Worm (Caenorhabditis elegans) whole organism, L4 larva: ENCODE data around the gene F22F7.4.
"Not testable (repeated sequence)": the region's sequence is repeated elsewhere in the genome, so short reads cannot be mapped to it uniquely, and the experiment has no call there.

ENCODE experiments used
- T20F7.1 ChIP-seq: fragments of 200-800 bp; sonication (Bioruptor generic); optimal IDR thresholded peaks from 2 replicates; lab custom pipeline; 2018; ENCODE audit warnings: mild to moderate bottlenecking, missing genetic modification characterization, missing compliant biosample characterization
- ZK546.5 ChIP-seq, 2 experiments: sonication (generic microtip); optimal IDR thresholded peaks; 2 replicates each; lab custom pipeline; 2017; ENCODE audit warnings: missing biosample characterization in 2 of 2, missing genetic modification characterization in 2 of 2
- ceh-28 ChIP-seq: fragments of 150-350 bp; optimal IDR thresholded peaks from 2 replicates; lab custom pipeline; 2014; ENCODE audit warnings: missing biosample characterization, missing genetic modification reagents, missing genetic modification characterization
- ceh-82 ChIP-seq: sonication (generic microtip); optimal IDR thresholded peaks from 2 replicates; lab custom pipeline; 2017; ENCODE audit warnings: missing biosample characterization, missing genetic modification characterization
- ces-1 ChIP-seq: fragments of 150-350 bp; sonication (generic microtip); optimal IDR thresholded peaks from 4 replicates; lab custom pipeline; 2014; ENCODE audit warnings: missing biosample characterization, missing genetic modification reagents, missing genetic modification characterization
- fos-1 ChIP-seq: fragments of 150-350 bp; optimal IDR thresholded peaks from 2 replicates; lab custom pipeline; 2014; ENCODE audit warnings: missing biosample characterization, missing genetic modification characterization
- lin-15B ChIP-seq: fragments of 150-350 bp; sonication (generic microtip); optimal IDR thresholded peaks from 3 replicates; lab custom pipeline; 2014; ENCODE audit warnings: missing biosample characterization, missing genetic modification characterization
- lin-39 ChIP-seq: fragments of 150-350 bp; optimal IDR thresholded peaks from 2 replicates; lab custom pipeline; 2014; ENCODE audit warnings: missing biosample characterization, missing genetic modification reagents, missing genetic modification characterization
- nhr-11 ChIP-seq: fragments of 150-350 bp; optimal IDR thresholded peaks from 2 replicates; lab custom pipeline; 2014; ENCODE audit warnings: missing biosample characterization, missing genetic modification characterization
- nhr-76 ChIP-seq: fragments of 150-350 bp; optimal IDR thresholded peaks from 2 replicates; lab custom pipeline; 2014; ENCODE audit warnings: missing biosample characterization, missing genetic modification characterization
- rbr-2 ChIP-seq: sonication (generic microtip); optimal IDR thresholded peaks from 2 replicates; lab custom pipeline; 2016; ENCODE audit warnings: missing genotype, missing genetic modification characterization, missing compliant biosample characterization
- snpc-4 ChIP-seq: fragments of 150-350 bp; optimal IDR thresholded peaks from 2 replicates; lab custom pipeline; 2014; ENCODE audit warnings: missing biosample characterization, missing genetic modification characterization

DNA sequence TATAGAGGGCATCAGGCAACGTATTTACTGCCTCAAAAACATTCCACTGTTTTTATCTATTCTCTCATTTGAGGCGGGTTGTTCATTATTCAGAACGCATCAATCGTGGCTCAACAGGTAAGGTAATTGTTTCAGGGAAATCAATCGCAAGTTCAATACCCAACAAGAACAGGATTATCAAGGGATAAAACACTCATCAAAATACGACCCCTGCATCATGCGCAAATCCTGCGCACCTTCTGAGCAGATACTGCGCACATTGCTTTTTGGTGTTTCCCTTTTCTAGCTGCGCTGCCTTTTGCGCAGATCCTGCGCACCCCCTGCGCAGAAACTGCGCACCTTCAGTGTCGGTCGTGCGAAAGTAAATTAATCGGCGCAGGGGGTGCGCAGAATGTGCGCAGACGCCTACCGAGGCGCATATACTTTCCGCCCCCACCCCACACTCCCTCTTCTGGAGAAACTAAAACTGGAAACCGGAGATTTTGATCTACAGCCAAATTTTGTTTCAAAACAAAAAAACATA, 20.1 kb downstream of the F22F7.4 start, which contains the start of gene F36F12.3:
- TF ChIP-seq ces-1 (GFP tag; lab: Kevin White, UChicago); lin-39 (tag; lab: Kevin White, UChicago); T20F7.1 (GFP tag; lab: Kevin White, UChicago); ceh-28; ceh-82; lin-15B (tag; lab: Kevin White, UChicago); ZK546.5 (tag; optimal IDR thresholded peaks at IDR 0.05; lab: Kevin White, UChicago); nhr-11 (tag; lab: Kevin White, UChicago); snpc-4 (tag; lab: Kevin White, UChicago); fos-1 (tag; lab: Kevin White, UChicago); nhr-76 (tag; lab: Kevin White, UChicago); rbr-2 (tag; lab: Kevin White, UChicago): not testable (repeated sequence)
